Worm (Caenorhabditis elegans) whole organism, young adult: ENCODE data around the gene sqst-5.

Source experiments
- D2030.7 ChIP-seq: fragments of 200-800 bp; sonication (Bioruptor generic); IDR thresholded peaks from 2 replicates; pipeline ENCODE4 v1.3.6; 2022; ENCODE audit warnings: missing genetic modification reagents, missing genetic modification characterization, missing compliant biosample characterization
- F22D6.2 ChIP-seq: sonication (generic microtip); optimal IDR thresholded peaks from 2 replicates; lab custom pipeline; 2016; ENCODE audit warnings: mild to moderate bottlenecking, missing genetic modification characterization, missing compliant biosample characterization
- F57C9.4 ChIP-seq: sonication (generic microtip); optimal IDR thresholded peaks from 2 replicates; lab custom pipeline; 2017; ENCODE audit warnings: mild to moderate bottlenecking, missing genetic modification characterization, missing compliant biosample characterization
- K11D2.4 ChIP-seq: fragments of 200-800 bp; sonication (Bioruptor generic); IDR thresholded peaks from 2 replicates; pipeline ENCODE4 v1.3.6; 2022; ENCODE audit warnings: missing genetic modification reagents, missing genetic modification characterization, missing compliant biosample characterization
- T07F8.4 ChIP-seq: sonication (generic microtip); optimal IDR thresholded peaks from 2 replicates; lab custom pipeline; 2016; ENCODE audit warnings: mild to moderate bottlenecking, missing genetic modification characterization, moderate library complexity, missing compliant biosample characterization
- Y67H2A.10 ChIP-seq: fragments of 200-800 bp; sonication (Bioruptor generic); conservative IDR thresholded peaks from 2 replicates; pipeline ENCODE4 v1.3.6; 2022; ENCODE audit warnings: missing genetic modification reagents, missing genetic modification characterization, missing compliant biosample characterization
- Y79H2A.3 ChIP-seq: fragments of 200-800 bp; sonication (Bioruptor generic); conservative IDR thresholded peaks from 2 replicates; pipeline ENCODE4 v1.3.6; 2022; ENCODE audit warnings: missing genetic modification reagents, missing genetic modification characterization, missing compliant biosample characterization
- Y95B8A.8 ChIP-seq: fragments of 200-800 bp; sonication (Bioruptor generic); IDR thresholded peaks from 2 replicates; pipeline ENCODE4 v1.3.6; 2022; ENCODE audit warnings: missing genetic modification reagents, missing genetic modification characterization, missing compliant biosample characterization
- ama-1 ChIP-seq, 3 experiments: fragments of 150-350 bp in 1 of 3; sonication (generic microtip) in 2 of 3; optimal IDR thresholded peaks; 2 replicates each; lab custom pipeline; 2014 to 2018; ENCODE audit warnings: missing biosample characterization in 2 of 3, missing genetic modification characterization in 2 of 3, missing genetic modification reagents in 2 of 3
- aptf-2 ChIP-seq: fragments of 200-800 bp; sonication (Bioruptor generic); conservative IDR thresholded peaks from 2 replicates; pipeline ENCODE4 v1.3.6; 2022; ENCODE audit warnings: missing genetic modification reagents, missing genetic modification characterization, missing compliant biosample characterization
- aptf-3 ChIP-seq: fragments of 200-800 bp; sonication (Bioruptor generic); IDR thresholded peaks from 2 replicates; pipeline ENCODE4 v1.3.6; 2022; ENCODE audit warnings: missing genetic modification characterization, missing compliant biosample characterization
- atf-7 ChIP-seq: sonication (generic microtip); optimal IDR thresholded peaks from 2 replicates; lab custom pipeline; 2017; ENCODE audit warnings: mild to moderate bottlenecking, missing genetic modification characterization, missing compliant biosample characterization
- attf-3 ChIP-seq: fragments of 200-800 bp; sonication (Bioruptor generic); conservative IDR thresholded peaks from 2 replicates; pipeline ENCODE4 v1.3.6; 2022; ENCODE audit warnings: missing genetic modification reagents, missing genetic modification characterization, missing compliant biosample characterization
- bed-2 ChIP-seq: fragments of 200-800 bp; sonication (Bioruptor generic); IDR thresholded peaks from 2 replicates; pipeline ENCODE4 v1.3.6; 2022; ENCODE audit warnings: missing genetic modification reagents, missing genetic modification characterization, missing compliant biosample characterization
- cebp-1 ChIP-seq, 2 experiments: fragments of 200-800 bp in 1 of 2; sonication (Bioruptor generic) in 1 of 2; sonication (generic microtip) in 1 of 2; IDR thresholded peaks in 1 of 2; optimal IDR thresholded peaks in 1 of 2; 2 replicates each; pipeline versions ENCODE4 v1.3.6 to Lab custom; 2017 to 2022; ENCODE audit warnings: missing compliant biosample characterization in 2 of 2, missing genetic modification characterization in 2 of 2, mild to moderate bottlenecking in 1 of 2, missing genetic modification reagents in 1 of 2, moderate library complexity in 1 of 2
- ceh-79 ChIP-seq: sonication (generic microtip); optimal IDR thresholded peaks from 2 replicates; lab custom pipeline; 2017; ENCODE audit warnings: mild to moderate bottlenecking, missing genetic modification characterization, missing compliant biosample characterization
- dox-1 ChIP-seq: fragments of 200-800 bp; sonication (Bioruptor generic); IDR thresholded peaks from 2 replicates; pipeline ENCODE4 v1.3.6; 2022; ENCODE audit warnings: missing genetic modification reagents, missing genetic modification characterization, missing compliant biosample characterization
- dpl-1 ChIP-seq: fragments of 150-350 bp; optimal IDR thresholded peaks from 2 replicates; lab custom pipeline; 2014; ENCODE audit warnings: missing biosample characterization, missing genetic modification reagents, missing genetic modification characterization
- ets-4 ChIP-seq: fragments of 200-800 bp; sonication (Bioruptor generic); optimal IDR thresholded peaks from 2 replicates; lab custom pipeline; 2018; ENCODE audit warnings: mild to moderate bottlenecking, missing genetic modification characterization, missing compliant biosample characterization
- hrde-1 ChIP-seq: sonication (generic microtip); optimal IDR thresholded peaks from 2 replicates; lab custom pipeline; 2016; ENCODE audit warnings: missing genetic modification characterization, mild to moderate bottlenecking, missing compliant biosample characterization, moderate library complexity, missing genotype, missing genetic modification reagents, borderline replicate concordance
- hsf-1 ChIP-seq: fragments of 200-800 bp; sonication (Bioruptor generic); IDR thresholded peaks from 2 replicates; pipeline ENCODE4 v1.3.6; 2022; ENCODE audit warnings: missing genetic modification reagents, missing genetic modification characterization, missing compliant biosample characterization
- lsy-27 ChIP-seq: sonication (generic microtip); optimal IDR thresholded peaks from 2 replicates; lab custom pipeline; 2017; ENCODE audit warnings: missing genetic modification characterization, mild to moderate bottlenecking, missing compliant biosample characterization, antibody characterized with exemption, missing genotype, borderline replicate concordance; ENCODE audit not compliant: insufficient read depth
- madf-3 ChIP-seq: fragments of 200-800 bp; sonication (Bioruptor generic); IDR thresholded peaks from 2 replicates; pipeline ENCODE4 v1.3.6; 2022; ENCODE audit warnings: missing genetic modification reagents, missing genetic modification characterization, missing compliant biosample characterization
- mel-28 ChIP-seq: sonication (generic microtip); optimal IDR thresholded peaks from 2 replicates; lab custom pipeline; 2016; ENCODE audit warnings: borderline replicate concordance, mild to moderate bottlenecking, missing genetic modification characterization, missing compliant biosample characterization
- mxl-1 ChIP-seq: sonication (generic microtip); optimal IDR thresholded peaks from 2 replicates; lab custom pipeline; 2016; ENCODE audit warnings: missing genetic modification characterization, missing compliant biosample characterization
- nfyb-1 ChIP-seq: fragments of 200-800 bp; sonication (Bioruptor generic); IDR thresholded peaks from 2 replicates; pipeline ENCODE4 v1.3.6; 2022; ENCODE audit warnings: missing genetic modification reagents, missing genetic modification characterization, missing compliant biosample characterization
- nhr-120 ChIP-seq: fragments of 200-800 bp; sonication (Bioruptor generic); IDR thresholded peaks from 2 replicates; pipeline ENCODE4 v1.3.6; 2022; ENCODE audit warnings: missing genetic modification characterization, missing compliant biosample characterization
- rec-8 ChIP-seq, 2 experiments: sonication (generic microtip); optimal IDR thresholded peaks; 2 replicates each; lab custom pipeline; 2016; ENCODE audit warnings: mild to moderate bottlenecking in 2 of 2, missing genetic modification characterization in 2 of 2, missing genetic modification reagents in 2 of 2, missing genotype in 2 of 2, missing biosample characterization in 1 of 2, missing compliant biosample characterization in 1 of 2, moderate library complexity in 1 of 2
- rpc-1 ChIP-seq, 2 experiments: fragments of 150-350 bp in 1 of 2; sonication (generic microtip) in 1 of 2; optimal IDR thresholded peaks; 2 replicates each; lab custom pipeline; 2014 to 2018; ENCODE audit warnings: missing biosample characterization in 1 of 2, missing genetic modification characterization in 1 of 2, missing genetic modification reagents in 1 of 2, missing genotype in 1 of 2
- snpc-1.1 ChIP-seq: sonication (generic microtip); optimal IDR thresholded peaks from 2 replicates; lab custom pipeline; 2017; ENCODE audit warnings: missing genetic modification characterization, mild to moderate bottlenecking, missing compliant biosample characterization, antibody characterized with exemption, moderate library complexity, missing genotype, missing genetic modification reagents; ENCODE audit not compliant: insufficient read depth
- sptf-2 ChIP-seq: fragments of 200-800 bp; sonication (Bioruptor generic); optimal IDR thresholded peaks from 2 replicates; lab custom pipeline; 2018; ENCODE audit warnings: mild to moderate bottlenecking, missing genetic modification characterization, missing compliant biosample characterization
- tbp1 ChIP-seq: fragments of 200-800 bp; sonication (Bioruptor generic); optimal IDR thresholded peaks from 2 replicates; lab custom pipeline; 2018; ENCODE audit warnings: mild to moderate bottlenecking, missing genetic modification characterization, missing compliant biosample characterization
- zim-3 ChIP-seq: sonication (generic microtip); optimal IDR thresholded peaks from 2 replicates; lab custom pipeline; 2017; ENCODE audit warnings: mild to moderate bottlenecking, missing genetic modification characterization, moderate library complexity, missing compliant biosample characterization
- ztf-18 ChIP-seq: sonication (generic microtip); optimal IDR thresholded peaks from 2 replicates; lab custom pipeline; 2016; ENCODE audit warnings: missing genotype, mild to moderate bottlenecking, missing genetic modification characterization, missing compliant biosample characterization
- ztf-22 ChIP-seq: fragments of 200-800 bp; sonication (Bioruptor generic); optimal IDR thresholded peaks from 2 replicates; lab custom pipeline; 2018; ENCODE audit warnings: mild to moderate bottlenecking, missing genetic modification characterization, moderate library complexity, missing compliant biosample characterization

The sqst-5 gene

DNA sequence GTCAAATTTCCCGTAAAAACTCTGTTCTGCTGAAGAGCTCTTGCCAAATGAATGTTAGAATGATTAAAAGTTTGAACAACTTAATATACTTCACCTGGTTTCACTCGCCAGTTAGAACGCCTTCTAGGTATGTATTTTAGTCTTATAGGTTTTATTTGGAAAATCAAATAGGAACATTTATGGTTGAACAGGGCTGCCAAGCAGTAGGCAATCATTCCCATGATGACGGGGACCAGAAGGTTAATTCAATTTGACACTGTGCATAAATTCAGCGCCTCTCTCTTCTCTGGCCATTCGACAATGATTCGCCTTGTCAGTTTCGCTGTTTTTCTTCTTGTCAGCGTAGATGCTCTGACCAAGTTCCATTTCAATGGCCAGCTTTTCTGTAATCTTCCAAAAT is 34.7 kb upstream of the sqst-5 start, which contains the start of gene F40G9.15:
Gene F40G9.15, plus strand, starts transcription at position 301 of the 400 bp plus-strand sequence.
- no peak for TF ChIP-seq aptf-3
- no peak for TF ChIP-seq ceh-79 (tag; lab: Kevin White, UChicago)
- TF ChIP-seq F22D6.2 (tag; lab: Kevin White, UChicago): no peak
- no peak for TF ChIP-seq nhr-120
- no peak for TF ChIP-seq Y79H2A.3 (GFP tag; lab: Robert Waterston, UW)
- TF ChIP-seq F57C9.4 (tag; lab: Kevin White, UChicago): no peak
- no peak for TF ChIP-seq Y95B8A.8 (GFP tag; lab: Robert Waterston, UW)
- no peak for TF ChIP-seq zim-3
- no peak for TF ChIP-seq dpl-1 (GFP tag; lab: Kevin White, UChicago)

DNA sequence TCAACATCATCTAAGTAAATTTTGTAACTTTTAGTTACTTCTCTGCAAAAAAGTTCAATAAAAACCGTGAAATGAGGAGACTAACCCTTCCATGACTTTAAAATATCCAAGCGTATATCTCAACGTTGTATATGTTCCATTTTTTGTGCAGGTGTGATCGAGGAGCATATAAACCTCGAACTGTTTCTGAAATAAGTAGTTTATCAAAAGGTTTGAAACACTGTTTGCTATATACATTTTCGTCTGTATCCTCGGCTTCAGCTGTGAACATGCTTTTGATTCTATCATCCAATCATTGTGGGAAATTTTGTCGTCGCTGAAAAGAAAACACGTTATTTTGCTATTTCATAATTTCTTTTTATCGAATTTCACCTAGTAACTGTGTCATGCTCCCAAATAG is 33.5 kb upstream of the sqst-5 start, which contains the start of gene F40G9.5:
Gene F40G9.5, plus strand, starts transcription at position 301 of the 400 bp plus-strand sequence.
- TF ChIP-seq Y95B8A.8 (GFP tag; lab: Robert Waterston, UW): no peak
- no peak for TF ChIP-seq Y67H2A.10
- no peak for TF ChIP-seq dox-1 (GFP tag; lab: Robert Waterston, UW)
- TF ChIP-seq Y79H2A.3 (GFP tag; lab: Robert Waterston, UW): no peak
- no peak for TF ChIP-seq tbp1 (GFP tag; lab: Kevin White, UChicago)
- TF ChIP-seq sptf-2 (GFP tag; lab: Kevin White, UChicago): no peak
- TF ChIP-seq ets-4 (GFP tag; lab: Kevin White, UChicago): no peak
- no peak for TF ChIP-seq rec-8 (tag; optimal IDR thresholded peaks at IDR 0.05; lab: Kevin White, UChicago)
- TF ChIP-seq mxl-1 (tag; lab: Kevin White, UChicago): no peak
- no peak for TF ChIP-seq atf-7 (tag; lab: Kevin White, UChicago)
- no peak for TF ChIP-seq F22D6.2 (tag; lab: Kevin White, UChicago)
- TF ChIP-seq rpc-1 (optimal IDR thresholded peaks at IDR 0.05; lab: Kevin White, UChicago): no peak
- TF ChIP-seq rpc-1 (tag; optimal IDR thresholded peaks at IDR 0.05; lab: Kevin White, UChicago): no peak
- TF ChIP-seq snpc-1.1 (tag; lab: Kevin White, UChicago): no peak
- TF ChIP-seq aptf-2 (GFP tag; lab: Robert Waterston, UW): no peak
- TF ChIP-seq cebp-1 (GFP tag; IDR thresholded peaks at IDR 0.05; lab: Robert Waterston, UW): no peak
- TF ChIP-seq cebp-1 (tag; optimal IDR thresholded peaks at IDR 0.05; lab: Kevin White, UChicago): no peak
- no peak for TF ChIP-seq ztf-18 (tag; lab: Kevin White, UChicago)
- no peak for TF ChIP-seq ztf-22
- no peak for TF ChIP-seq hsf-1 (GFP tag; lab: Robert Waterston, UW)
- TF ChIP-seq T07F8.4 (tag; lab: Kevin White, UChicago): no peak
- TF ChIP-seq mel-28 (tag; lab: Kevin White, UChicago): no peak

DNA sequence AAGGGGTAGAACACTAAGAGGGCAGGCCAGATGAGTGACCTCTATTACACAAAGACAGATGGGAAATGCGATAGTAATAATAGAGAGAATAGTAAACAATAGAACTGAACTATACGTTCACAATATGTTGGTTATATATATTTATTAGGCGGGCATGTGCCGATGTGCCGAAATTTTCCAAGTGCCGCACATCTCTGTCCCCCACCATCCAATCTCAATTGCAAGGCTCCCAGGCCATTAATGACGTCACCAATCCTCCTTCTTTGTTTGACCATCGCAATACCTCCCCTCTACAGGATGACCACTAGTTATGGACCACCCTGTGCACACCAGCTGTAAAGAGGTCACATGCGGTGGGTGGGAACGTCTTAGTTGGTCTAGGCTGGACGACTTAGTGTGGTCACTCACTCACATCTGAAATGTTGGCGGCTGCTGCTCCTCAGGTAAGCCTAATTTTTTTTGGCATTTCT is 31.7 kb upstream of the sqst-5 start, which contains the start of gene F40G9.6:
Gene F40G9.6, plus strand, starts transcription at position 420 of the 470 bp plus-strand sequence.
- no peak for TF ChIP-seq madf-3 (GFP tag; lab: Robert Waterston, UW)
- TF ChIP-seq mel-28 (tag; lab: Kevin White, UChicago): no peak
- TF ChIP-seq K11D2.4 (GFP tag; lab: Robert Waterston, UW): no peak
- no peak for TF ChIP-seq cebp-1 (GFP tag; IDR thresholded peaks at IDR 0.05; lab: Robert Waterston, UW)
- no peak for TF ChIP-seq cebp-1 (tag; optimal IDR thresholded peaks at IDR 0.05; lab: Kevin White, UChicago)
- no peak for TF ChIP-seq lsy-27 (tag; lab: Kevin White, UChicago)
- no peak for TF ChIP-seq ama-1 (optimal IDR thresholded peaks at IDR 0.05; lab: Kevin White, UChicago)
- no peak for TF ChIP-seq ama-1 (GFP tag; optimal IDR thresholded peaks at IDR 0.05; lab: Kevin White, UChicago)
- no peak for TF ChIP-seq zim-3
- no peak for TF ChIP-seq attf-3 (GFP tag; lab: Robert Waterston, UW)
- TF ChIP-seq nfyb-1 (GFP tag; lab: Robert Waterston, UW): no peak
- no peak for TF ChIP-seq Y79H2A.3 (GFP tag; lab: Robert Waterston, UW)
- TF ChIP-seq D2030.7 (GFP tag; lab: Robert Waterston, UW): no peak
- TF ChIP-seq aptf-2 (GFP tag; lab: Robert Waterston, UW): no peak
- no peak for TF ChIP-seq hrde-1 (tag; lab: Kevin White, UChicago)
- no peak for TF ChIP-seq hsf-1 (GFP tag; lab: Robert Waterston, UW)
- no peak for TF ChIP-seq bed-2
